Fruit fly (Drosophila melanogaster): ENCODE measurements around the gene Sirt6.

Gene Sirt6

dm6 chr3R:10264601-10265421 is 3.2 kb upstream of the Sirt6 start:
- no peak for TF ChIP-seq Abd-B (GFP tag; optimal IDR thresholded peaks at IDR 0.05)
- no peak for TF ChIP-seq N (GFP tag; optimal IDR thresholded peaks at IDR 0.05)
- TF ChIP-seq dmrt93B (GFP tag; optimal IDR thresholded peaks at IDR 0.05) = no peak
- no peak for TF ChIP-seq Hr83 (GFP tag; optimal IDR thresholded peaks at IDR 0.05; ENCODE audit: poor library complexity, severe bottlenecking)
- TF ChIP-seq sv (GFP tag; optimal IDR thresholded peaks at IDR 0.05) = no peak
- TF ChIP-seq lola (GFP tag; optimal IDR thresholded peaks at IDR 0.05) = no peak
- no peak for TF ChIP-seq CrebA (GFP tag; optimal IDR thresholded peaks at IDR 0.05; ENCODE audit: borderline replicate concordance)
- TF ChIP-seq brk (GFP tag; optimal IDR thresholded peaks at IDR 0.05) = no peak
- TF ChIP-seq Dif (GFP tag; optimal IDR thresholded peaks at IDR 0.05; ENCODE audit: partially characterized antibody) = no peak
- TF ChIP-seq jim (GFP tag; optimal IDR thresholded peaks at IDR 0.05) = no peak
- TF ChIP-seq br (GFP tag; optimal IDR thresholded peaks at IDR 0.05) = no peak

- TF ChIP-seq Vsx2 (GFP tag; optimal IDR thresholded peaks at IDR 0.05; ENCODE audit: partially characterized antibody) (peak; percentile 78), sv (GFP tag; optimal IDR thresholded peaks at IDR 0.05) (peak; percentile 92), lola (GFP tag; optimal IDR thresholded peaks at IDR 0.05) (no peak), Dfd (GFP tag; optimal IDR thresholded peaks at IDR 0.05) (no peak), CG32264 (GFP tag; optimal IDR thresholded peaks at IDR 0.05) (peak; percentile 73), Sp1 (GFP tag; optimal IDR thresholded peaks at IDR 0.05) (peak; percentile 65), Hr83 (GFP tag; optimal IDR thresholded peaks at IDR 0.05; ENCODE audit: poor library complexity, severe bottlenecking) (peak; percentile 90), dmrt93B (GFP tag; optimal IDR thresholded peaks at IDR 0.05) (peak; percentile 75), Hnf4 (GFP tag; optimal IDR thresholded peaks at IDR 0.05) (peak; percentile 88), rgr (GFP tag; optimal IDR thresholded peaks at IDR 0.05) (peak; percentile 87), pan (optimal IDR thresholded peaks at IDR 0.05) (no peak), Rel (GFP tag; optimal IDR thresholded peaks at IDR 0.05) (no peak), Rel (tag; optimal IDR thresholded peaks at IDR 0.05) (peak; percentile 56), jim (GFP tag; optimal IDR thresholded peaks at IDR 0.05) (peak; percentile 49), dsf (GFP tag; optimal IDR thresholded peaks at IDR 0.05; ENCODE audit: borderline replicate concordance) (peak; percentile 49), GATAd (GFP tag; optimal IDR thresholded peaks at IDR 0.05) (peak; percentile 76), tai (GFP tag; optimal IDR thresholded peaks at IDR 0.05) (peak; percentile 93), CG9705 (GFP tag; optimal IDR thresholded peaks at IDR 0.05) (peak; percentile 70), fru (GFP tag; optimal IDR thresholded peaks at IDR 0.05) (peak; percentile 86), OdsH (GFP tag; optimal IDR thresholded peaks at IDR 0.05) (peak; percentile 78), Abd-B (GFP tag; optimal IDR thresholded peaks at IDR 0.05) (no peak), N (GFP tag; optimal IDR thresholded peaks at IDR 0.05) (no peak), sage (GFP tag; optimal IDR thresholded peaks at IDR 0.05) (no peak), HLH106 (tag; optimal IDR thresholded peaks at IDR 0.05) (peak; percentile 88), Jra (GFP tag; optimal IDR thresholded peaks at IDR 0.05) (peak; percentile 73), CrebA (GFP tag; optimal IDR thresholded peaks at IDR 0.05; ENCODE audit: borderline replicate concordance) (peak; percentile 45), Hr78 (GFP tag; optimal IDR thresholded peaks at IDR 0.05) (no peak), Myc (optimal IDR thresholded peaks at IDR 0.05) (peak; percentile 40), dl (GFP tag; optimal IDR thresholded peaks at IDR 0.05; ENCODE audit: insufficient read depth in 1 of 2, partially characterized antibody in 2 of 2) (peak; percentile 16 to 32), psq (GFP tag; optimal IDR thresholded peaks at IDR 0.05) (peak; percentile 67), brk (GFP tag; optimal IDR thresholded peaks at IDR 0.05) (peak; percentile 84), Mio (GFP tag; optimal IDR thresholded peaks at IDR 0.05) (peak; percentile 56), h (GFP tag; optimal IDR thresholded peaks at IDR 0.05) (peak; percentile 88), woc (GFP tag; optimal IDR thresholded peaks at IDR 0.05) (peak; percentile 90), Dif (GFP tag; optimal IDR thresholded peaks at IDR 0.05; ENCODE audit: partially characterized antibody) (peak; percentile 86), ey (GFP tag; optimal IDR thresholded peaks at IDR 0.05) (peak; percentile 90), usp (GFP tag; optimal IDR thresholded peaks at IDR 0.05) (no peak), br (GFP tag; optimal IDR thresholded peaks at IDR 0.05) (peak; percentile 81), foxo (GFP tag; optimal IDR thresholded peaks at IDR 0.05) (peak in 1 of 2 experiments; percentile 97)
Measured at dm6 chr3R:10263972-10264536, 2.4 kb upstream of the Sirt6 start, which contains the start of gene Nuak. Gene Nuak, plus strand, starts transcription at chr3R:10264306.
